Worm (Caenorhabditis elegans) whole organism, mixed stage, embryonic: ENCODE data around the gene ttll-15.

Experiments used
- M03D4.4 ChIP-seq: sonication (generic microtip); optimal IDR thresholded peaks from 2 replicates; lab custom pipeline; 2017; ENCODE audit warnings: mild to moderate bottlenecking, missing genetic modification characterization, missing compliant biosample characterization
- bed-3 ChIP-seq: fragments of 200-800 bp; sonication (Bioruptor generic); optimal IDR thresholded peaks from 3 replicates; lab custom pipeline; 2018; ENCODE audit warnings: mild to moderate bottlenecking, missing genetic modification characterization, moderate library complexity, missing compliant biosample characterization
- blmp-1 ChIP-seq: fragments of 150-350 bp; optimal IDR thresholded peaks from 2 replicates; lab custom pipeline; 2014; ENCODE audit warnings: missing biosample characterization, missing genetic modification characterization
- ceh-39 ChIP-seq: fragments of 150-350 bp; optimal IDR thresholded peaks from 2 replicates; lab custom pipeline; 2014; ENCODE audit warnings: missing biosample characterization, missing genetic modification characterization
- ceh-43 ChIP-seq: fragments of 200-800 bp; sonication (Bioruptor generic); optimal IDR thresholded peaks from 2 replicates; lab custom pipeline; 2018; ENCODE audit warnings: mild to moderate bottlenecking, missing genetic modification characterization, moderate library complexity, missing compliant biosample characterization
- ceh-83 ChIP-seq: fragments of 200-800 bp; sonication (Bioruptor generic); optimal IDR thresholded peaks from 2 replicates; lab custom pipeline; 2018; ENCODE audit warnings: mild to moderate bottlenecking, missing genetic modification characterization, missing compliant biosample characterization
- ces-1 ChIP-seq: fragments of 150-350 bp; optimal IDR thresholded peaks from 2 replicates; lab custom pipeline; 2014; ENCODE audit warnings: missing biosample characterization, missing genetic modification reagents, missing genetic modification characterization
- cnd-1 ChIP-seq: fragments of 200-800 bp; sonication (Bioruptor generic); optimal IDR thresholded peaks from 2 replicates; lab custom pipeline; 2018; ENCODE audit warnings: mild to moderate bottlenecking, missing genetic modification characterization, missing compliant biosample characterization
- drap-1 ChIP-seq: fragments of 200-800 bp; sonication (Bioruptor generic); optimal IDR thresholded peaks from 3 replicates; lab custom pipeline; 2018; ENCODE audit warnings: mild to moderate bottlenecking, missing genetic modification characterization, missing compliant biosample characterization
- elt-1 ChIP-seq: sonication (generic microtip); optimal IDR thresholded peaks from 2 replicates; lab custom pipeline; 2017; ENCODE audit warnings: missing genetic modification characterization, mild to moderate bottlenecking, missing compliant biosample characterization, antibody characterized with exemption, moderate library complexity, borderline replicate concordance; ENCODE audit not compliant: insufficient read depth
- elt-3 ChIP-seq: fragments of 150-350 bp; optimal IDR thresholded peaks from 2 replicates; lab custom pipeline; 2014; ENCODE audit warnings: missing biosample characterization, missing genetic modification characterization
- flh-1 ChIP-seq: fragments of 200-800 bp; sonication (Bioruptor generic); optimal IDR thresholded peaks from 2 replicates; lab custom pipeline; 2018; ENCODE audit warnings: mild to moderate bottlenecking, missing genetic modification characterization, moderate library complexity, missing compliant biosample characterization
- ham-2 ChIP-seq: fragments of 200-800 bp; sonication (Bioruptor generic); optimal IDR thresholded peaks from 2 replicates; lab custom pipeline; 2018; ENCODE audit warnings: mild to moderate bottlenecking, missing genetic modification characterization, missing compliant biosample characterization
- hlh-1 ChIP-seq: fragments of 150-350 bp; optimal IDR thresholded peaks from 2 replicates; lab custom pipeline; 2014; ENCODE audit warnings: missing biosample characterization, missing genetic modification reagents, missing genetic modification characterization
- lin-13 ChIP-seq: fragments of 150-350 bp; optimal IDR thresholded peaks from 2 replicates; lab custom pipeline; 2014; ENCODE audit warnings: missing biosample characterization, missing genetic modification characterization
- lin-32 ChIP-seq: fragments of 200-800 bp; sonication (Bioruptor generic); optimal IDR thresholded peaks from 2 replicates; lab custom pipeline; 2018; ENCODE audit warnings: mild to moderate bottlenecking, missing genetic modification characterization, missing compliant biosample characterization
- lsy-2 ChIP-seq: fragments of 150-350 bp; optimal IDR thresholded peaks from 2 replicates; lab custom pipeline; 2014; ENCODE audit warnings: missing biosample characterization, missing genetic modification characterization
- mab-5 ChIP-seq: fragments of 150-350 bp; optimal IDR thresholded peaks from 2 replicates; lab custom pipeline; 2014; ENCODE audit warnings: missing biosample characterization, missing genetic modification characterization
- mep-1 ChIP-seq: fragments of 150-350 bp; optimal IDR thresholded peaks from 2 replicates; lab custom pipeline; 2017; ENCODE audit warnings: missing biosample characterization, missing genetic modification reagents, missing genetic modification characterization, inconsistent platforms
- mls-2 ChIP-seq: sonication (generic microtip); optimal IDR thresholded peaks from 2 replicates; lab custom pipeline; 2016; ENCODE audit warnings: mild to moderate bottlenecking, missing genetic modification characterization, moderate library complexity, missing compliant biosample characterization
- nhr-12 ChIP-seq: fragments of 150-350 bp; optimal IDR thresholded peaks from 2 replicates; lab custom pipeline; 2014; ENCODE audit warnings: missing biosample characterization, missing genetic modification characterization
- nhr-2 ChIP-seq: fragments of 150-350 bp; optimal IDR thresholded peaks from 2 replicates; lab custom pipeline; 2014; ENCODE audit warnings: missing biosample characterization, missing genetic modification characterization
- nhr-237 ChIP-seq: fragments of 150-350 bp; optimal IDR thresholded peaks from 2 replicates; lab custom pipeline; 2014; ENCODE audit warnings: missing biosample characterization, missing genetic modification characterization
- nhr-28 ChIP-seq: fragments of 150-350 bp; optimal IDR thresholded peaks from 2 replicates; lab custom pipeline; 2014; ENCODE audit warnings: missing biosample characterization, missing genetic modification characterization
- nhr-76 ChIP-seq: sonication (generic microtip); optimal IDR thresholded peaks from 2 replicates; lab custom pipeline; 2017; ENCODE audit warnings: missing biosample characterization, missing genetic modification characterization
- pha-4 ChIP-seq: fragments of 150-350 bp; optimal IDR thresholded peaks from 2 replicates; lab custom pipeline; 2018; ENCODE audit warnings: missing biosample characterization, missing genetic modification reagents, missing genetic modification characterization
- sem-2 ChIP-seq: fragments of 200-800 bp; sonication (Bioruptor generic); optimal IDR thresholded peaks from 2 replicates; lab custom pipeline; 2018; ENCODE audit warnings: mild to moderate bottlenecking, missing genetic modification characterization, missing compliant biosample characterization
- snpc-4 ChIP-seq: fragments of 150-350 bp; optimal IDR thresholded peaks from 2 replicates; lab custom pipeline; 2014; ENCODE audit warnings: missing biosample characterization, missing genetic modification characterization
- sptf-1 ChIP-seq: sonication (generic microtip); optimal IDR thresholded peaks from 2 replicates; lab custom pipeline; 2017; ENCODE audit warnings: mild to moderate bottlenecking, missing genetic modification characterization, moderate library complexity, missing compliant biosample characterization
- tbx-8 ChIP-seq: fragments of 200-800 bp; sonication (Bioruptor generic); optimal IDR thresholded peaks from 2 replicates; lab custom pipeline; 2018; ENCODE audit warnings: mild to moderate bottlenecking, missing genetic modification characterization, moderate library complexity, missing compliant biosample characterization
- unc-120 ChIP-seq: sonication (generic microtip); optimal IDR thresholded peaks from 2 replicates; lab custom pipeline; 2017; ENCODE audit warnings: missing genetic modification characterization, missing compliant biosample characterization; ENCODE audit not compliant: poor library complexity, severe bottlenecking
- unc-39 ChIP-seq: fragments of 150-350 bp; optimal IDR thresholded peaks from 2 replicates; lab custom pipeline; 2014; ENCODE audit warnings: missing biosample characterization, missing genetic modification characterization
- unc-62 ChIP-seq: fragments of 150-350 bp; optimal IDR thresholded peaks from 2 replicates; lab custom pipeline; 2014; ENCODE audit warnings: missing biosample characterization, missing genetic modification reagents, missing genetic modification characterization
- zip-8 ChIP-seq: fragments of 150-350 bp; optimal IDR thresholded peaks from 2 replicates; lab custom pipeline; 2014; ENCODE audit warnings: missing biosample characterization, missing genetic modification characterization
- ztf-11 ChIP-seq: fragments of 150-350 bp; optimal IDR thresholded peaks from 2 replicates; lab custom pipeline; 2014; ENCODE audit warnings: missing biosample characterization, missing genetic modification characterization

Gene ttll-15

ce11 chrV:10355773-10356335 is 2.5 kb upstream of the ttll-15 start, which contains the start of gene sluh-7:
TSS of gene sluh-7 (minus strand) at chrV:10355823.
- no peak for TF ChIP-seq drap-1 (GFP tag; lab: Kevin White, UChicago)
- TF ChIP-seq snpc-4, result no peak
- no peak for TF ChIP-seq sem-2 (GFP tag; lab: Kevin White, UChicago)
- TF ChIP-seq ztf-11, result no peak
- no peak for TF ChIP-seq mab-5 (tag; lab: Kevin White, UChicago)
- TF ChIP-seq ham-2 (GFP tag; lab: Kevin White, UChicago), result no peak
- TF ChIP-seq elt-3 (tag; lab: Kevin White, UChicago), result no peak
- TF ChIP-seq pha-4 (tag; lab: Kevin White, UChicago), result peak; percentile 49
- no peak for TF ChIP-seq zip-8
- TF ChIP-seq flh-1 (GFP tag; lab: Kevin White, UChicago), result no peak
- TF ChIP-seq nhr-76, result no peak
- TF ChIP-seq bed-3 (GFP tag; lab: Kevin White, UChicago), result no peak
- TF ChIP-seq tbx-8, result no peak
- no peak for TF ChIP-seq elt-1 (tag; lab: Kevin White, UChicago)
- TF ChIP-seq unc-120 (tag; lab: Kevin White, UChicago), result peak; percentile 44
- TF ChIP-seq unc-62, result no peak
- TF ChIP-seq mep-1 (tag; lab: Kevin White, UChicago), result peak; percentile 22
- TF ChIP-seq nhr-237 (tag; lab: Kevin White, UChicago), result peak; percentile 62
- no peak for TF ChIP-seq M03D4.4 (tag; lab: Kevin White, UChicago)
- peak; percentile 72 for TF ChIP-seq lsy-2
- TF ChIP-seq lin-13 (tag; lab: Kevin White, UChicago), result peak; percentile 29
- TF ChIP-seq ceh-43, result no peak
- TF ChIP-seq nhr-2 (tag; lab: Kevin White, UChicago), result no peak
- peak; percentile 66 for TF ChIP-seq sptf-1 (tag; lab: Kevin White, UChicago)
- no peak for TF ChIP-seq lin-32 (GFP tag; lab: Kevin White, UChicago)
- TF ChIP-seq blmp-1 (tag; lab: Kevin White, UChicago), result no peak
- TF ChIP-seq cnd-1 (tag; lab: Kevin White, UChicago), result no peak
- peak; percentile 55 for TF ChIP-seq ces-1 (GFP tag; lab: Kevin White, UChicago)
- no peak for TF ChIP-seq unc-39 (tag; lab: Kevin White, UChicago)
- TF ChIP-seq hlh-1 (tag; lab: Kevin White, UChicago), result peak; percentile 1
- TF ChIP-seq nhr-28 (tag; lab: Kevin White, UChicago), result no peak
- TF ChIP-seq nhr-12 (tag; lab: Kevin White, UChicago), result no peak
- TF ChIP-seq mls-2 (tag; lab: Kevin White, UChicago), result no peak
- peak; percentile 42 for TF ChIP-seq ceh-39 (tag; lab: Kevin White, UChicago)
- peak; percentile 5 for TF ChIP-seq ceh-83 (GFP tag; lab: Kevin White, UChicago)

ce11 chrV:10357467-10357953 is 828 bp upstream of the ttll-15 start, which contains the start of gene ceeh-2:
TSS of gene ceeh-2 (minus strand) at chrV:10357903.
- TF ChIP-seq ztf-11 (no peak), sem-2 (GFP tag; lab: Kevin White, UChicago) (no peak), M03D4.4 (tag; lab: Kevin White, UChicago) (no peak), ham-2 (GFP tag; lab: Kevin White, UChicago) (no peak), mab-5 (tag; lab: Kevin White, UChicago) (no peak), ceh-43 (no peak), zip-8 (no peak), nhr-76 (no peak), tbx-8 (no peak), unc-120 (tag; lab: Kevin White, UChicago) (no peak), bed-3 (GFP tag; lab: Kevin White, UChicago) (no peak), flh-1 (GFP tag; lab: Kevin White, UChicago) (no peak), snpc-4 (no peak), sptf-1 (tag; lab: Kevin White, UChicago) (no peak), mls-2 (tag; lab: Kevin White, UChicago) (no peak), nhr-12 (tag; lab: Kevin White, UChicago) (no peak), lin-32 (GFP tag; lab: Kevin White, UChicago) (no peak)

ce11 chrV:10360186-10360585 is 1.8 kb downstream of the ttll-15 start:
- no peak for TF ChIP-seq sptf-1 (tag; lab: Kevin White, UChicago)
